Worm (Caenorhabditis elegans): Measurements from ENCODE around the gene npp-16.
A peak's percentile ranks its signal among the peaks of the same experiment; 100 is the strongest.
"Not testable (repeated sequence)": the region's sequence is repeated elsewhere in the genome, so short reads cannot be mapped to it uniquely, and the experiment has no call there.

Gene npp-16

DNA sequence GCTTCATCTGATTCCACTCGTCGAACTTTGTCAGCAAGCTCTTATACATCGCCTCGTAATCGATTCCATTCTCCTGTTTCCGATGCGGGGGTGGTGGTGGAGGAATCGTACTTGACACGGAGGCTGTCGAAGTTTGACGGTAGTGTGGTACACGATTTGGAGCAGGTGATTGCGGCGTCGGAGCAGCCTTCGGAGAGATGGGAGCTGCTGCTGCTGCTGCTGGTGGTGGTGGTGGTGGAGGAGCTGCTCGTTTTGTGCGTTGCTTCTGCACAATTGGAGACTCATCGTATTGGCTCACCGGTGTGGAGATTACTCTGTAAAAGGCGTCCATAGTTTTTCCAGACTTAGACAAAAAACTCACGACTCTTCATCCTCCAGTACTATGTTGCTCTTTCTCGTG, 41.5 kb upstream of the npp-16 start:
- TF ChIP-seq nhr-76 (tag; optimal IDR thresholded peaks at IDR 0.05) (no peak), ces-1 (GFP tag; optimal IDR thresholded peaks at IDR 0.05) (no peak)

DNA sequence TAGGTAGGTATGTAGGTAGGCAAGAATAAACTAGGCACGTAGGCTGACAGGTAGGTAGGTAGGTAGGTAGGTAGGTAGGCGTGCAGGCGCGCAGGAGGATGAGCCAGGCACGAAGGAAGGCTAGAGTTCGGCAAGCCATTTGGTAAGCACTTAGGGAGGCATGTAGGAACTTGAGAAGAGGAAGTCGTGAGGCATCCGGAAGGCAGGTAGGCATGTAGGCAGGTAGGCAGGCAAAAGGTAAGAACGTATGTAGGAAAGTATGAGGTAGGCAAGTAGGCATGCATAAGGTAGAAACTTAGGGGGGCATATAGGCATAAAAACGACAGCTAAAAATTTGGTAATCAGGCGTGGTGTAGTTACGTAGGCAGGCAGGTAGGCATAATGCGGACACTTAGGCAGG, 39.6 kb upstream of the npp-16 start:
- TF ChIP-seq hlh-1 (tag; optimal IDR thresholded peaks at IDR 0.05) (no peak), sptf-1 (tag; optimal IDR thresholded peaks at IDR 0.05) (peak; percentile 42)

DNA sequence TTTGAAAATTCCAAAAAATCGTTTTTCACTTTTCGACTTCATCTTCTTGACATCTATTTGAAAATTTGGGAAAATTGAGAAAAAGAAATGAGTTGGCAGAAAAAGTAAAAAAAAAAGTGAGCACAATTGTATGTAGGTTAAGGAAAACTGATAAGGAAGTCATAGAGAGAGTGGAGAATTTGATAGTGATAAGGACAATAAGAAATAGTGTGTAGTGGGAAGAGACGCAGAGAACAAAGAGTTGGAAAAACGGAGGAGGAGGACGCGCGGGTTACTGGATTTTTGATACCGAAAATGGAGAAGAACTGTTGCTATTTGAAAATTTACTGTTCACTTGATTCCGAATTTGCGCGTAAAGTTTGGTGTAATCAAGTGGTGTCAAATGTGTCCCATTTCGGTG, 37.0 kb upstream of the npp-16 start, which contains the start of gene Y56A3A.6:
Gene Y56A3A.6 (minus strand): TSS at position 53 of the 400 bp plus-strand sequence.
- TF ChIP-seq unc-120 (tag; optimal IDR thresholded peaks at IDR 0.05; ENCODE audit: poor library complexity, severe bottlenecking), result no peak
- no peak for TF ChIP-seq cnd-1 (tag; optimal IDR thresholded peaks at IDR 0.05)
- no peak for TF ChIP-seq M03D4.4 (tag; optimal IDR thresholded peaks at IDR 0.05)
- no peak for TF ChIP-seq nhr-76 (tag; optimal IDR thresholded peaks at IDR 0.05)
- no peak for TF ChIP-seq ceh-39 (tag; optimal IDR thresholded peaks at IDR 0.05)
- TF ChIP-seq blmp-1 (tag; optimal IDR thresholded peaks at IDR 0.05), result no peak
- TF ChIP-seq unc-39 (tag; optimal IDR thresholded peaks at IDR 0.05), result no peak
- TF ChIP-seq nhr-28 (tag; optimal IDR thresholded peaks at IDR 0.05), result no peak
- no peak for TF ChIP-seq drap-1 (GFP tag; optimal IDR thresholded peaks at IDR 0.05)
- TF ChIP-seq unc-62 (GFP tag; optimal IDR thresholded peaks at IDR 0.05), result no peak
- TF ChIP-seq ztf-11 (tag; optimal IDR thresholded peaks at IDR 0.05), result no peak

DNA sequence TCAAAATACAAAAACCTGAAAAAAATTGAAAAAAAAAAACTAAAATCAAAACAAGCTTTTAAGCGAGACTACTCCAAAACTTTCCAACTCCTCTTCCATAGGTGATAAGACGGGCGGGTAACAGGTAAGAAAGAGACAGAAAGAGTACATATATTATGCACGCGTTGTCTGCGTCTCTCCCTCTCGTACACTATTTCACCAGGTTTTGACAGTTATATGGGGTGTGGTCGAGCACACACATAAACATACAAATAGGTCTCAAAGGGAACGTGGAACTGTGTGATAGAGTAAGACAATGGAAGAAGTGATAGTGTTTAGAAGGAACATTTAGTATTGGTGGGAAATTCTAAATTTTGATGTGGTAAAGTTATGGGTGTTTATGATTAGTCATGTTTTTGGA, 34.2 kb upstream of the npp-16 start:
- no peak for TF ChIP-seq zip-8 (tag; optimal IDR thresholded peaks at IDR 0.05)
- TF ChIP-seq M03D4.4 (tag; optimal IDR thresholded peaks at IDR 0.05), result no peak
- no peak for TF ChIP-seq unc-120 (tag; optimal IDR thresholded peaks at IDR 0.05; ENCODE audit: poor library complexity, severe bottlenecking)
- no peak for TF ChIP-seq bed-3 (GFP tag; optimal IDR thresholded peaks at IDR 0.05)
- no peak for TF ChIP-seq mab-5 (tag; optimal IDR thresholded peaks at IDR 0.05)
- TF ChIP-seq nhr-12 (tag; optimal IDR thresholded peaks at IDR 0.05), result no peak
- TF ChIP-seq ces-1 (GFP tag; optimal IDR thresholded peaks at IDR 0.05), result no peak

DNA sequence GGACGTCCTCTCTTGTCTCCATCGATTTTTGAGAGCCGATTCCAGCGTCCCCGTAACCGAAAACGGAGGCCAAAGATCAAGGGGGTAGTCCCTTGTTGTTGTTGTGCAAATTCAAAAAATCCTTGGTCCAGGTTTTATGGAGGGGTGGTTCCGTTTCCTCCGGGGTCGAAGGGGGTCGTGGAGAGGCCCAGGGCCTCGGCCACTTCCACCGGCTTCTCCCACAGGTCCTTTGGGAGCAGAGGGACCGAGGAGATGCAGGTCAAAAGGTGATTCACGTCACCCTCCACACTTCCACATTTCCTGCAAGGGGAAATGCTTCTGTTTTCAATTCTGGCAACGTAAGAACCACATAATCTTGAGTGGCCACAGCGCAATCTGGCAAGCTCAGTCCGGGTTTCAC, 32.0 kb upstream of the npp-16 start, which contains the start of gene fbxb-22:
Gene fbxb-22 (minus strand): TSS at position 61 of the 400 bp plus-strand sequence.
- not testable (repeated sequence) for TF ChIP-seq blmp-1 (tag; optimal IDR thresholded peaks at IDR 0.05); lin-32 (GFP tag; optimal IDR thresholded peaks at IDR 0.05); nhr-28 (tag; optimal IDR thresholded peaks at IDR 0.05)

DNA sequence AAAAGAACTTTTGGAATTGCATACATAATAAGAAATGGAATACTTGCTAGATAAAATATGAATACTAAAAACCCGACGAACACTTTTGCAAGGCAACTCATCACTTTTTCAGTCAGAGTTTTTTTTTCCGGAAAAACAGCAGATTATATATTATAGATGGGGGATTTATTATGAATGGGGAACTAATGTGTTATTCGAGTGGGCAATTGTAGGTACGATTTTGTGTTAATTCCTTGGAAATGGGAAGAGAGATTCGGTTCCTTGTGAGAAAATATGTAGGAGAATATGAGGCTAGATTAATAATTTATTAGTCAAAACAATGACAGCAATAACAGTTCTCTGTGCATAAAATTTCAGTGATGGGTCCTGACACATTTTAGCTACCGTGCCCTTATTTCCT, 24.4 kb upstream of the npp-16 start, which contains the start of gene faah-5:
Gene faah-5 (minus strand): TSS at position 101 of the 400 bp plus-strand sequence.
- TF ChIP-seq unc-62 (GFP tag; optimal IDR thresholded peaks at IDR 0.05) (no peak), tbx-8 (GFP tag; optimal IDR thresholded peaks at IDR 0.05) (no peak), flh-1 (GFP tag; optimal IDR thresholded peaks at IDR 0.05) (no peak), cnd-1 (tag; optimal IDR thresholded peaks at IDR 0.05) (no peak), lin-32 (GFP tag; optimal IDR thresholded peaks at IDR 0.05) (no peak), bed-3 (GFP tag; optimal IDR thresholded peaks at IDR 0.05) (no peak), drap-1 (GFP tag; optimal IDR thresholded peaks at IDR 0.05) (no peak), ceh-39 (tag; optimal IDR thresholded peaks at IDR 0.05) (no peak), M03D4.4 (tag; optimal IDR thresholded peaks at IDR 0.05) (no peak), ceh-83 (GFP tag; optimal IDR thresholded peaks at IDR 0.05) (no peak), nhr-12 (tag; optimal IDR thresholded peaks at IDR 0.05) (no peak), unc-120 (tag; optimal IDR thresholded peaks at IDR 0.05; ENCODE audit: poor library complexity, severe bottlenecking) (no peak), unc-39 (tag; optimal IDR thresholded peaks at IDR 0.05) (no peak), pha-4 (tag; optimal IDR thresholded peaks at IDR 0.05) (no peak), blmp-1 (tag; optimal IDR thresholded peaks at IDR 0.05) (no peak), nhr-237 (tag; optimal IDR thresholded peaks at IDR 0.05) (no peak), ztf-11 (tag; optimal IDR thresholded peaks at IDR 0.05) (no peak), nhr-28 (tag; optimal IDR thresholded peaks at IDR 0.05) (no peak), ham-2 (GFP tag; optimal IDR thresholded peaks at IDR 0.05) (no peak), nhr-76 (tag; optimal IDR thresholded peaks at IDR 0.05) (no peak)

DNA sequence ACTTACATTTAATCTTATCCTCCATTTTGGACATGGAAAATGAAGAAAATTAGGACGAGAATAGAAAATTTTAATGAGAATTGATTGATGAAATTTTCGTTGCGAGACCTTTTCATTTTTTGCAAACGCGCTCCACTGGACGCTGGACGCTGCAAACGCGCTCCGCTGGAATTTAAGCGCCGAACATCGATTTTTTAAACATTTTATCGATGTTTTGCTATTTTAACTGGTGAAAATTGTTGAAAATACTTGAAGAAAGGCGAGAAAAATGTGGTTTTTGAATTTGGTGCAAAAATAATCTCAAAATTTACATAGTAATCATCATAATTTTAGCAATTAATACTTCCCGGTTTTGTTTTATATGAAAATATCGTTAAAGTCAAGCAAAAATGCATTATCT, 22.8 kb upstream of the npp-16 start, which contains the start of gene Y56A3A.41:
Gene Y56A3A.41 (minus strand): TSS at position 101 of the 400 bp plus-strand sequence.
- TF ChIP-seq ceh-39 (tag; optimal IDR thresholded peaks at IDR 0.05), result no peak
- TF ChIP-seq sem-2 (GFP tag; optimal IDR thresholded peaks at IDR 0.05), result no peak
- no peak for TF ChIP-seq mep-1 (tag; optimal IDR thresholded peaks at IDR 0.05)
- TF ChIP-seq ces-1 (GFP tag; optimal IDR thresholded peaks at IDR 0.05), result no peak
- no peak for TF ChIP-seq nhr-76 (tag; optimal IDR thresholded peaks at IDR 0.05)
- no peak for TF ChIP-seq nhr-2 (tag; optimal IDR thresholded peaks at IDR 0.05)
- TF ChIP-seq blmp-1 (tag; optimal IDR thresholded peaks at IDR 0.05), result no peak
- TF ChIP-seq mls-2 (tag; optimal IDR thresholded peaks at IDR 0.05), result no peak
- TF ChIP-seq ceh-83 (GFP tag; optimal IDR thresholded peaks at IDR 0.05), result no peak
- TF ChIP-seq bed-3 (GFP tag; optimal IDR thresholded peaks at IDR 0.05), result no peak
- TF ChIP-seq pha-4 (tag; optimal IDR thresholded peaks at IDR 0.05), result no peak
- no peak for TF ChIP-seq zip-8 (tag; optimal IDR thresholded peaks at IDR 0.05)
- no peak for TF ChIP-seq lin-32 (GFP tag; optimal IDR thresholded peaks at IDR 0.05)

Data from whole organism, mixed stage, embryonic.